Fruit fly (Drosophila melanogaster): ENCODE results near the gene CG34279.

Gene CG34279

DNA sequence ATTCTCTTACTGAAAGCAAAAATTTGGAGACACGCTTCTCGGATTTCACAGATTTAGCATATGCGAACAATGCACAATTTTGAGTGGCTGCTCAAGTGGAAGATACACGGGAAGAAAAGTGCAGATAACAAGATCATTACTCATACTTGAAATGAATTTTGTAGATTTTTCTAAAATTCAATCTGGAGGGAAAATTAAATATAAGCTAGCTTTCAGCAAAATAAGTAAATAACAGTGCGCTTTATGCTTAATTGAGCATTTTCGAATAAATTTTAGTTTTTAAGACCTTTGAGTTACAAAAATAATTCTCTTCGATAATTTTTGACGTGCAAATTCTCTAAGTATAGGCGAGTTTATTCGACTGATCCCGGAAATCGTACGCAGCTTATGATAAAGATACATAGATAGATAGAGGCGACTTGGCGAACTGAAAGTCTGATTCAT is 2.4 kb downstream of the CG34279 start (continued):
- TF ChIP-seq CG15011 (GFP tag; optimal IDR thresholded peaks at IDR 0.05) = peak; percentile 22
- peak; percentile 36 for TF ChIP-seq CG5245 (GFP tag; optimal IDR thresholded peaks at IDR 0.05)
- no peak for TF ChIP-seq stwl (tag; optimal IDR thresholded peaks at IDR 0.05)
- no peak for TF ChIP-seq CG16815 (GFP tag; optimal IDR thresholded peaks at IDR 0.05)
- TF ChIP-seq CG4820 (GFP tag; optimal IDR thresholded peaks at IDR 0.05) = peak; percentile 51
- peak; percentile 3 for TF ChIP-seq CoRest (tag; optimal IDR thresholded peaks at IDR 0.05)
- TF ChIP-seq Dp (GFP tag; optimal IDR thresholded peaks at IDR 0.05) = no peak
- TF ChIP-seq peb (GFP tag; IDR thresholded peaks at IDR 0.05) = no peak
- TF ChIP-seq jumu (GFP tag; optimal IDR thresholded peaks at IDR 0.05) = peak; percentile 2
- no peak for TF ChIP-seq kay (GFP tag; optimal IDR thresholded peaks at IDR 0.05)
- TF ChIP-seq lbe (GFP tag; optimal IDR thresholded peaks at IDR 0.05) = peak; percentile 47
- no peak for TF ChIP-seq Hmx (GFP tag; optimal IDR thresholded peaks at IDR 0.05)
- TF ChIP-seq CG32772 (GFP tag; IDR thresholded peaks at IDR 0.05) = no peak
- TF ChIP-seq pum (GFP tag; optimal IDR thresholded peaks at IDR 0.05) = no peak
- no peak for TF ChIP-seq ci (GFP tag; IDR thresholded peaks at IDR 0.05)
- TF ChIP-seq cas (GFP tag; IDR thresholded peaks at IDR 0.05) = no peak
- TF ChIP-seq toy (GFP tag; IDR thresholded peaks at IDR 0.05) = no peak
- TF ChIP-seq Fer1 (GFP tag; optimal IDR thresholded peaks at IDR 0.05) = peak; percentile 54
- peak; percentile 61 for TF ChIP-seq CG17359 (tag; optimal IDR thresholded peaks at IDR 0.05)
- no peak for TF ChIP-seq sob (GFP tag; IDR thresholded peaks at IDR 0.05)
- TF ChIP-seq CG7556 (GFP tag; optimal IDR thresholded peaks at IDR 0.05) = peak; percentile 0
- no peak for TF ChIP-seq CG12219 (GFP tag; optimal IDR thresholded peaks at IDR 0.05)
- TF ChIP-seq croc (GFP tag; conservative IDR thresholded peaks at IDR 0.05) = 0 out of 3 replicates have a peak, but pooled peaks have one; percentile 24
- no peak for TF ChIP-seq oc (tag; optimal IDR thresholded peaks at IDR 0.05)
- TF ChIP-seq hkb (optimal IDR thresholded peaks at IDR 0.05) = no peak
- peak; percentile 80 for TF ChIP-seq hkb (GFP tag; IDR thresholded peaks at IDR 0.05)
- no peak for TF ChIP-seq dm (GFP tag; optimal IDR thresholded peaks at IDR 0.05)
- peak; percentile 50 for TF ChIP-seq CG12071 (GFP tag; optimal IDR thresholded peaks at IDR 0.05)
- TF ChIP-seq CG14050 (GFP tag; IDR thresholded peaks at IDR 0.05) = peak; percentile 19; the same call in 1 of the 3 replicates
- peak; percentile 12 for TF ChIP-seq Antp (GFP tag; optimal IDR thresholded peaks at IDR 0.05)
- no peak for TF ChIP-seq CG4404 (GFP tag; IDR thresholded peaks at IDR 0.05)
- peak; percentile 47 for TF ChIP-seq Six4 (GFP tag; optimal IDR thresholded peaks at IDR 0.05)
- no peak for TF ChIP-seq CG12155 (GFP tag; optimal IDR thresholded peaks at IDR 0.05)
- TF ChIP-seq CG18262 (tag; optimal IDR thresholded peaks at IDR 0.05) = peak; percentile 61
- TF ChIP-seq crp (GFP tag; optimal IDR thresholded peaks at IDR 0.05) = no peak
- TF ChIP-seq danr (GFP tag; IDR thresholded peaks at IDR 0.05) = peak; percentile 48; the same call in 1 of the 2 replicates
- TF ChIP-seq CG12942 (GFP tag; optimal IDR thresholded peaks at IDR 0.05) = no peak
- TF ChIP-seq so (GFP tag; IDR thresholded peaks at IDR 0.05) = no peak
- TF ChIP-seq CG12236 (GFP tag; optimal IDR thresholded peaks at IDR 0.05) = no peak
- TF ChIP-seq Sry-β (GFP tag; optimal IDR thresholded peaks at IDR 0.05) = no peak
- TF ChIP-seq mam (GFP tag; optimal IDR thresholded peaks at IDR 0.05) = no peak
- no peak for TF ChIP-seq sna (GFP tag; IDR thresholded peaks at IDR 0.05; ENCODE audit: partially characterized antibody)
- TF ChIP-seq B-H1 (GFP tag; IDR thresholded peaks at IDR 0.05) = no peak
- TF ChIP-seq trem (tag; optimal IDR thresholded peaks at IDR 0.05) = peak; percentile 30
- TF ChIP-seq CG34376 (GFP tag; optimal IDR thresholded peaks at IDR 0.05) = no peak
- no peak for TF ChIP-seq CG6765 (GFP tag; optimal IDR thresholded peaks at IDR 0.05)
- no peak for TF ChIP-seq otp (GFP tag; IDR thresholded peaks at IDR 0.05)
- TF ChIP-seq twi (tag; optimal IDR thresholded peaks at IDR 0.05) = peak; percentile 79
- TF ChIP-seq CG17612 (GFP tag; IDR thresholded peaks at IDR 0.05) = no peak
- TF ChIP-seq chm (GFP tag; IDR thresholded peaks at IDR 0.05) = no peak
- no peak for TF ChIP-seq unc-4 (GFP tag; IDR thresholded peaks at IDR 0.05; ENCODE audit: partially characterized antibody)
- peak; percentile 39; the same call in 2 of the 3 replicates for TF ChIP-seq CG17361 (GFP tag; IDR thresholded peaks at IDR 0.05)
- no peak for TF ChIP-seq CTCF (GFP tag; optimal IDR thresholded peaks at IDR 0.05)

All from whole organism, embryonic.